Worm (Caenorhabditis elegans) whole organism, early embryonic: Measurements from ENCODE around the gene scl-8.

Experiments used
- B0310.2 ChIP-seq: sonication (generic microtip); optimal IDR thresholded peaks from 2 replicates; lab custom pipeline; 2016; ENCODE audit warnings: mild to moderate bottlenecking, missing genetic modification characterization, missing compliant biosample characterization
- F13C5.2 ChIP-seq: sonication (generic microtip); optimal IDR thresholded peaks from 2 replicates; lab custom pipeline; 2017; ENCODE audit warnings: mild to moderate bottlenecking, missing genetic modification characterization, inconsistent platforms, missing compliant biosample characterization
- aly-1 ChIP-seq: sonication (generic microtip); optimal IDR thresholded peaks from 2 replicates; lab custom pipeline; 2016; ENCODE audit warnings: missing genetic modification characterization, missing compliant biosample characterization
- ama-1 ChIP-seq: fragments of 150-350 bp; optimal IDR thresholded peaks from 2 replicates; lab custom pipeline; 2014
- ceh-13 ChIP-seq: fragments of 200-800 bp; sonication (Bioruptor generic); optimal IDR thresholded peaks from 2 replicates; lab custom pipeline; 2018; ENCODE audit warnings: mild to moderate bottlenecking, missing genetic modification characterization, missing compliant biosample characterization
- ceh-36 ChIP-seq: sonication (generic microtip); optimal IDR thresholded peaks from 2 replicates; lab custom pipeline; 2016; ENCODE audit warnings: missing genetic modification characterization, inconsistent platforms, missing compliant biosample characterization
- ets-7 ChIP-seq: sonication (generic microtip); optimal IDR thresholded peaks from 2 replicates; lab custom pipeline; 2016; ENCODE audit warnings: missing genotype, missing genetic modification characterization, missing compliant biosample characterization
- flt-1 ChIP-seq: fragments of 200-800 bp; sonication (Bioruptor generic); IDR thresholded peaks from 2 replicates; pipeline ENCODE4 v1.3.6; 2022; ENCODE audit warnings: missing genetic modification characterization, missing compliant biosample characterization
- hmbx-1 ChIP-seq: sonication (generic microtip); optimal IDR thresholded peaks from 2 replicates; lab custom pipeline; 2016; ENCODE audit warnings: mild to moderate bottlenecking, missing genetic modification characterization, missing compliant biosample characterization
- hmg-4 ChIP-seq: fragments of 200-800 bp; sonication (Bioruptor generic); optimal IDR thresholded peaks from 2 replicates; lab custom pipeline; 2018; ENCODE audit warnings: mild to moderate bottlenecking, missing genetic modification characterization, missing compliant biosample characterization
- hnd-1 ChIP-seq: sonication (generic microtip); optimal IDR thresholded peaks from 2 replicates; lab custom pipeline; 2016; ENCODE audit warnings: missing genetic modification characterization, missing compliant biosample characterization
- pes-1 ChIP-seq: fragments of 200-800 bp; sonication (Bioruptor generic); IDR thresholded peaks from 2 replicates; pipeline ENCODE4 v1.3.6; 2022; ENCODE audit warnings: missing genetic modification reagents, missing genetic modification characterization, missing compliant biosample characterization
- scrt-1 ChIP-seq: fragments of 200-800 bp; sonication (Bioruptor generic); IDR thresholded peaks from 2 replicates; pipeline ENCODE4 v1.3.6; 2022; ENCODE audit warnings: missing genetic modification characterization, missing compliant biosample characterization
- sea-1 ChIP-seq: fragments of 200-800 bp; sonication (Bioruptor generic); conservative IDR thresholded peaks from 2 replicates; pipeline ENCODE4 v1.3.6; 2022; ENCODE audit warnings: missing genetic modification characterization, missing compliant biosample characterization
- tbx-11 ChIP-seq: fragments of 200-800 bp; sonication (Bioruptor generic); IDR thresholded peaks from 2 replicates; pipeline ENCODE4 v1.3.6; 2022; ENCODE audit warnings: missing genetic modification characterization, missing compliant biosample characterization
- tbx-37 ChIP-seq: fragments of 200-800 bp; sonication (Bioruptor generic); conservative IDR thresholded peaks from 2 replicates; pipeline ENCODE4 v1.3.6; 2022; ENCODE audit warnings: missing genetic modification reagents, missing genetic modification characterization, missing compliant biosample characterization
- tra-4 ChIP-seq: sonication (generic microtip); optimal IDR thresholded peaks from 2 replicates; lab custom pipeline; 2017; ENCODE audit warnings: missing genetic modification characterization, missing compliant biosample characterization

The scl-8 gene

DNA sequence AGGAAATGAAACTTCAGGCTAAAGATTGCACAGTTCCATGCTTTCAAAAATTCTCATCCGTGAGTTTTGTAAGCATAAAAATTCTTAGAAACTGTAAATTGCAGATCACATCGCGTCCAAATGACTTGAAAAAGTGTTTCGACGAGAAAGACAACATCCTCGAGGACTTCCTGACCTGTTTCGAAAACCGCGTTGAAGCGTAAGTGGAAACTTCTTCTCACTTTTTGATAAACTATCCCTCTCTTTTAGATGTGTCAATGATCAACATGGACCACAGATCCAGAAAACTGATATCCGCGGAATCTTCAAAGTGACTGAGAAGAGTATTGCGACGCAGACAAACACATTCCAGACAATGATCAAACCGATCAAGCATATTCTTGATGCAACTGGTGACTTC, 9.3 kb downstream of the scl-8 start:
- TF ChIP-seq ceh-36 (no peak), scrt-1 (GFP tag; lab: Robert Waterston, UW) (no peak), hnd-1 (tag; lab: Kevin White, UChicago) (no peak)

DNA sequence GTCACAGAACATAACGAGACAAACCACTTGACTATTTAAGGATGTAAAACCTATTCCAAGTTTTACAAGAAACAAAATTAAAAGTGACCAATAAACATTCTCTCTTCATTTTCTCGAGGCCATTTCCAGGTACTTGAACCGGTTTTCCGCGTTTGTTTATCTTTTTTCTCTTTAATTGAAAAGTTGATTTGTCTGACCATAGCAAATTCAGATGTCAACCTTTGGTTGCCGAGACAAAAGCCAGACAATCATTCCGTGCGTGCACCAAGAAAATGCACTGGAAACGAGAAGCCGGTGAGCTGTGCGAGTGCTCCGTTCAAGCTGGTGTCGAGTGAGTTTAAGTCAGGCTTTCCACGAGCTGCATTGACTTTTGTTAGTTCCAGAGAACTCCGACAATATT, 10.6 kb downstream of the scl-8 start:
- TF ChIP-seq tra-4 (tag; lab: Kevin White, UChicago) (no peak), hnd-1 (tag; lab: Kevin White, UChicago) (no peak)

DNA sequence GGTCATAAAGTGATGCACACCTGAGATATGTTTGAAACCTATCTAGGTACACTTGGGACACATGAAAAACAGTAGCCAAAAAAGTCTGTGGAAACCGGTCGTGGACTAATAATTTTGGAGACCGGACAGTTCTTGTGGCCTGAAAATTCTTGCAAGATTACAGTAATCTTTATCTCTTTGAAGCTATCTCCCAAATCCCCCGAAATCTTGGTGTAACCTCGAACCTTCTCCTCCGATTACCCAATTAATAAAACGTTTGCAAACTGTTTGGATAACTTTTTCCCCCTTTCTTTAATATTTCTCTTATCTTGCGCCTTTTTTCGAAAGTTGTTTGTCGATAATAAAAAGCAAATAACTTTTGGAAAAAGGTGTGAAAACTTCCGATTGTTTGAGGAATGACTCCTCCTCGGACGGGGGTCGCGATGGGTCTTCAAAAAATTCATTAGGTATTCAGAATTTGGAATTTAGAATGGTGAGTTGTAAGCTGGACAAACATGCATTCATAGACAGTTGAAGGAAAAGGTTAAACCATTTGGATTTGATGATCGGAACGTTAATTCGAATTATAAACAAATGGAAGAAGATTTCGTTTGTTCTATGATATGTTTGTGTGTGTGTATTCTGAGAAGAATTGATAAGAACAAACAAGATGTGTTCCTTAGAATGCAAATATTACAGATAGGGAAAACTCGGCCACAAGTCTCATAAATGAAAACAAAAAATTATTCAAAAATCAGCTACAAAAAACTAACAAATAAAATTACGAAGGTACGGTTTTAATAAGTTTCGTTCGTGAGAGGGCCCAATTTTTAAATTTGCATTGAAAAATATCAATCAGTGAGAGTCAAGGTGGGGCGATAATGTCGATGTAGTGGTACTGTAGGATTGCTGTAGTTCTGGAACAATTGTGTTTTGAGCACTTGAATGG, 11.6 kb downstream of the scl-8 start:
- TF ChIP-seq ceh-13 (GFP tag; lab: Kevin White, UChicago) = no peak
- no peak for TF ChIP-seq aly-1
- no peak for TF ChIP-seq tra-4 (tag; lab: Kevin White, UChicago)
- TF ChIP-seq ets-7 (tag; lab: Kevin White, UChicago) = no peak
- TF ChIP-seq scrt-1 (GFP tag; lab: Robert Waterston, UW) = no peak

DNA sequence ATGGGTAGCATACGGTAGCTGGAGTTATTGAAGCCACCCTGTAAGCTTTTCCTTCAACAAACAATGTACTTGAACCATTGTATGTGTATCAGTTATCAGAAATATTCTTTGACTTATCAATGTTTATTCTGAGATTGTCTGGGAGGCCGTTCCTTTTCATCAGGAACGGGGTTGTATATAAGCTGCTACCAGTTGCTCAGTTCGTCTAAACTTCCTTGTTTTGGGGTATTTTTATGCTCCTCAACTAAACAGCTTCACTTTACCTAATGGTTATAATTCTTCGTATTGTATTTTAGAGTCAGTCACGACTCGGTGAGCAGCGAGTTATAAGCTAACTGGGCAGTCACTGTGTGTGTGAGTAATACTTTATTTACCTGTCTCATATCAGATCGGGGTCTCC, 14.1 kb downstream of the scl-8 start:
- TF ChIP-seq ets-7 (tag; lab: Kevin White, UChicago) = no peak
- TF ChIP-seq pes-1 (GFP tag; lab: Robert Waterston, UW) = no peak
- no peak for TF ChIP-seq ama-1 (lab: Kevin White, UChicago)
- TF ChIP-seq tbx-11 (GFP tag; lab: Robert Waterston, UW) = no peak
- TF ChIP-seq tbx-37 (GFP tag; lab: Robert Waterston, UW) = no peak
- TF ChIP-seq flt-1 (GFP tag; lab: Robert Waterston, UW) = no peak
- no peak for TF ChIP-seq hnd-1 (tag; lab: Kevin White, UChicago)
- TF ChIP-seq B0310.2 (tag; lab: Kevin White, UChicago) = no peak
- TF ChIP-seq ceh-36 = no peak
- no peak for TF ChIP-seq hmg-4 (GFP tag; lab: Kevin White, UChicago)
- no peak for TF ChIP-seq aly-1
- TF ChIP-seq tra-4 (tag; lab: Kevin White, UChicago) = no peak
- TF ChIP-seq scrt-1 (GFP tag; lab: Robert Waterston, UW) = no peak
- TF ChIP-seq ceh-13 (GFP tag; lab: Kevin White, UChicago) = no peak
- TF ChIP-seq hmbx-1 (tag; lab: Kevin White, UChicago) = no peak
- no peak for TF ChIP-seq sea-1 (GFP tag; lab: Robert Waterston, UW)
- TF ChIP-seq F13C5.2 (tag; lab: Kevin White, UChicago) = no peak

DNA sequence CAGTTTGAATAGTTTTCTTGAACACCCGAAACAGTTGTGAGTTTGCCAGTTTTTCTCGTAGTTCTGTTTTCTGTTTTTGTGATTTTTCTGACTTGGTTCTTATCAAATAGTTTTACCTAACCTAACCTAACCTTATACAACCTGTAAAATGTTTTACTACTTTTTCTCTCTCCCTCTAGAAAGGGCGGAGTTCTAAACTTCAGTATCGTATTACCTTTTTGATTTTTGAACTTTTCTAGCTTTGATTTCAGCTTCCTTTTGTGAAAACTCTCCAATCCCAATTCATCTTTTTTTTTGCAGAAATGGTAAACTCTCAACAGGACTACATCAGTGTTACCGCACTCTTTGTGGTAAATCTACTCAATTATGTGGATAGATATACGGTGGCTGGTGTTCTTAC, 15.2 kb downstream of the scl-8 start, which contains the start of gene spin-2:
Gene spin-2 (plus strand): TSS at position 301 of the 400 bp plus-strand sequence.
- no peak for TF ChIP-seq ama-1 (lab: Kevin White, UChicago)
- TF ChIP-seq ceh-36 = no peak
- TF ChIP-seq hmbx-1 (tag; lab: Kevin White, UChicago) = no peak

DNA sequence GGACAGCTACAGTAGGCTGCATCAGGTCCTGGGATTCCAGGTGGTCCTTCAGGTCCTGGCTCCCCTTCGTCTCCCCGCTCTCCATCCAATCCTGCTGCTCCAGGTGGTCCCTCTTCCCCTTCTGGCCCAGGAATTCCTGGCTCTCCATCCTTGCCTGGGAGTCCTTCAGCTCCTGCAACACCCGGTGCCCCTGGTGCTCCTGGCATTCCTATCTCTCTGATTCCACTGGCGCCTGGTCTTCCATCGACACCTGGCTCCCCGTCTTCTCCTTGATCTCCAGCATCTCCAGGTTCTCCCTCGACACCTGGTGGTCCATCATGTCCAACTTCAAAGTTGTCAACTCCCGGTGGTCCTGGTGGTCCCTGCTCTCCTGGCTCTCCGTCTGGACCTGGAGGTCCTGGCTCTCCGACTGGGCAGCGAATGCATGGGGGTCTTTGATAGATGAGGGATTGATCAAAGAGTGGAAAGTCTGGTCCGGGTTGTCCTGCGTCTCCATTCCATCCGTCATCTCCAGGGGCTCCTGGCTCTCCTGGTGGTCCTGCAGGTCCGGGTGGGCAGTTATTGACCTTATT, 18.2 kb downstream of the scl-8 start:
- TF ChIP-seq hmg-4 (GFP tag; lab: Kevin White, UChicago) = peak; percentile 42
- no peak for TF ChIP-seq tra-4 (tag; lab: Kevin White, UChicago)
- no peak for TF ChIP-seq ceh-13 (GFP tag; lab: Kevin White, UChicago)
- TF ChIP-seq tbx-37 (GFP tag; lab: Robert Waterston, UW) = no peak
- TF ChIP-seq B0310.2 (tag; lab: Kevin White, UChicago) = no peak
- TF ChIP-seq scrt-1 (GFP tag; lab: Robert Waterston, UW) = no peak
- no peak for TF ChIP-seq sea-1 (GFP tag; lab: Robert Waterston, UW)

DNA sequence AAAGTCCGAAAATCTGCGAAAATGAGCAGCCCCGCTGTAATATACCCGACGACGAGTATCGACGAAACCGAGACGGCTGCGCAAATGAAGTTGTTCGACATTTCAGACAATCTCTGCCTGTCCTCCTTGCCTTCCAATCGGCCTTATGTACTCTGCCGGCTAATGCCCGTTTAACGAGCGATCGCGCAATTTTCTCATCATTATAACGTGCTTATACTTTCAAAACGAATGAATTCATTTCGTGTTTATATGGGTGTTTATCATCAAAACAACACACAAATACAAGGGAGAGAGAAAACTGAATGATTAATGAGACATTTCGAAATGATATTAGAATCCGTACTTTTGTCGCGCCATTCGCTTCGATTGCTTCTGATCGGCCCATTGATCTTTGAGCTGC, 19.4 kb downstream of the scl-8 start, which contains the start of gene col-132:
Gene col-132 (minus strand): TSS at position 101 of the 400 bp plus-strand sequence.
- no peak for TF ChIP-seq hnd-1 (tag; lab: Kevin White, UChicago)

DNA sequence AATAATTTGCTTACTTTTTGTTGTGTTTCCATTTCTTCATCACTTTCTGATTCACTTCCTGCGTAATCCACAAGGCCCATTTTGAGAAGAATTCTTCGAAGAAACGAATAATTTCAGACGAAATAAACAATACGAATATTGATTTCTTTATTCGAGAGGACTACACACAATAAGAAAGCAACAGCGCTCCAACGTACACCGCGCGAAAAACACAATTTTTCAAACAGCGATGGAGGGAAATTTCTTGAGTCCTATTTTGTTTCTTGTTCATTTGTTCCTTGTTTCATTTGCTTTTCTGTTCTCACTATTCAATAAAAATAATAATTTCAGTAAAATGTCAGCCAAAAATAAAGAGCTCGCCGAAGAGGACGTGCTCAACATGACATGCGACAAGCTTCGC, 22.1 kb downstream of the scl-8 start, which contains the start of the genes prcc-1 and C39E9.12:
Gene prcc-1 (minus strand): TSS at position 119 of the 400 bp plus-strand sequence.
Gene C39E9.12 (plus strand): TSS at position 331 of the 400 bp plus-strand sequence.
- TF ChIP-seq ceh-13 (GFP tag; lab: Kevin White, UChicago) = no peak

DNA sequence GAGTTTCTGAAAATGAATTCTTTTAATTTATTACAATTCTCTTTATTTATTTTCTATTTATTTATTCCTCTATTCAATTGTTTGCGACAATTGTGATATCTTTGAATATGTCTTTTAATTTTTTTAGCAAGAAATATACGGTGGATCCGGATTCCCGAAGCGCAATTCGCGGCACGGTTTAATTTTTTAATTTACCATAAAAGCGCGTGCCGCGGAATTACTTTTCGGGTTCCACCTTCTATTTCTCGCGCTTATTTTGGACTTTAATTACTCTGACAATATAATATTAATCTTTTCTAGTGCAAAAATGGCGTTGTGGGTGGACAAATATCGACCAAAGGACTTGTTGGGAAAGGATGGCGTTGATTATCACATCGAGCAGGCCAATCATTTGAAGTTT, 23.9 kb downstream of the scl-8 start, which contains the start of gene rfc-3:
Gene rfc-3 (plus strand): TSS at position 301 of the 400 bp plus-strand sequence.
- TF ChIP-seq tra-4 (tag; lab: Kevin White, UChicago) (no peak), ama-1 (lab: Kevin White, UChicago) (peak; percentile 14)
